Worm (Caenorhabditis elegans): Measurements from ENCODE around the gene hda-5.

DNA sequence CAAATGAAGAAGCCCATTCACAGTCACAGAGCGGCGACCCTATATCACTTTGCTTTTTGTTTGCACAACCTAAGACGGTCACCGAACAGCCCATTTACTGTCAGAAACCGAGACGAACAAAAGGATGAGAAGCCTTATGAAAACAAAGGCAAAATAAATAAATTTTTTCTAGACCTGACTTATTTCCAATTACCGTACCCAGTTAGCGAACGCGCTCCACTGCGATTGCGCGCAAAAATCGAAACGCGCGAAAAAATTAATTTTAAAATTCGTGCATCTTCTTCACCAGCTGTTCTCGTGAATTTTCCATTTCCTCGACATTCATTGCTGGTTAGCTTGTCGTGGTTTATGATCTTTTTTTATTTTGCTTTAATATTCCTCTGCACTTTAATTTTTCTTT is 16.3 kb upstream of the hda-5 start, which contains the start of gene F43G6.16:
- TF ChIP-seq skn-1 (tag; optimal IDR thresholded peaks at IDR 0.05): no peak
- TF ChIP-seq sea-2 (GFP tag; optimal IDR thresholded peaks at IDR 0.05): no peak
- no peak for TF ChIP-seq elt-2 (tag; optimal IDR thresholded peaks at IDR 0.05)
- TF ChIP-seq nhr-28 (tag; optimal IDR thresholded peaks at IDR 0.05): no peak
- no peak for TF ChIP-seq ama-1 (optimal IDR thresholded peaks at IDR 0.05)
- no peak for TF ChIP-seq daf-12 (tag; optimal IDR thresholded peaks at IDR 0.05)
- TF ChIP-seq nhr-43 (tag; optimal IDR thresholded peaks at IDR 0.05; ENCODE audit: poor library complexity, severe bottlenecking): no peak
- TF ChIP-seq unc-62 (GFP tag; optimal IDR thresholded peaks at IDR 0.05): no peak
- TF ChIP-seq unc-39 (tag; optimal IDR thresholded peaks at IDR 0.05): no peak
- no peak for TF ChIP-seq nhr-76 (tag; optimal IDR thresholded peaks at IDR 0.05)
- TF ChIP-seq egl-27 (tag; optimal IDR thresholded peaks at IDR 0.05): no peak
- TF ChIP-seq nhr-67 (tag; optimal IDR thresholded peaks at IDR 0.05): no peak
- TF ChIP-seq fkh-10 (GFP tag; optimal IDR thresholded peaks at IDR 0.05): no peak
